Fruit fly (Drosophila melanogaster) whole organism, adult: ENCODE measurements around the gene Piezo.
A peak's percentile ranks its signal among the peaks of the same experiment; 100 is the strongest.

ENCODE experiments used
- CG11617 ChIP-seq: fragments of 200-800 bp; sonication (Bioruptor generic); optimal IDR thresholded peaks from 2 replicates; lab custom pipeline; 2017; ENCODE audit warnings: mild to moderate bottlenecking, missing biosample characterization, missing genetic modification reagents, missing genetic modification characterization
- CG12768 ChIP-seq: fragments of 200-800 bp; sonication (Bioruptor generic); optimal IDR thresholded peaks from 2 replicates; lab custom pipeline; 2017; ENCODE audit warnings: missing biosample characterization, missing genetic modification characterization, mild to moderate bottlenecking, moderate library complexity, missing genetic modification reagents
- CG14711 ChIP-seq: fragments of 200-800 bp; sonication (Bioruptor generic); optimal IDR thresholded peaks from 2 replicates; lab custom pipeline; 2018; ENCODE audit warnings: missing biosample characterization, mild to moderate bottlenecking, missing genetic modification characterization, moderate library complexity
- CG1620 ChIP-seq: fragments of 200-800 bp; sonication (Bioruptor generic); optimal IDR thresholded peaks from 2 replicates; lab custom pipeline; 2016; ENCODE audit warnings: missing biosample characterization, missing genetic modification characterization
- CG33017 ChIP-seq: fragments of 200-800 bp; sonication (Bioruptor generic); optimal IDR thresholded peaks from 2 replicates; lab custom pipeline; 2018; ENCODE audit warnings: missing biosample characterization, mild to moderate bottlenecking, missing genetic modification characterization, moderate library complexity
- CG5204 ChIP-seq: fragments of 200-800 bp; sonication (Bioruptor generic); optimal IDR thresholded peaks from 2 replicates; lab custom pipeline; 2016; ENCODE audit warnings: missing biosample characterization, missing genetic modification characterization
- CG7045 ChIP-seq: fragments of 200-800 bp; sonication (Bioruptor generic); optimal IDR thresholded peaks from 2 replicates; lab custom pipeline; 2017; ENCODE audit warnings: missing biosample characterization, mild to moderate bottlenecking, missing genetic modification characterization
- CG7101 ChIP-seq: fragments of 200-800 bp; sonication (Bioruptor generic); optimal IDR thresholded peaks from 2 replicates; lab custom pipeline; 2018; ENCODE audit warnings: missing biosample characterization, mild to moderate bottlenecking, missing genetic modification characterization, moderate library complexity
- Clk ChIP-seq: fragments of 200-800 bp; sonication (Bioruptor generic); optimal IDR thresholded peaks from 2 replicates; lab custom pipeline; 2017; ENCODE audit warnings: missing biosample characterization, missing genetic modification characterization
- Crg-1 ChIP-seq: fragments of 200-800 bp; sonication (Bioruptor generic); optimal IDR thresholded peaks from 2 replicates; lab custom pipeline; 2016; ENCODE audit warnings: missing biosample characterization, missing genetic modification characterization
- Hr96 ChIP-seq: fragments of 200-800 bp; sonication (Bioruptor generic); optimal IDR thresholded peaks from 2 replicates; lab custom pipeline; 2016; ENCODE audit warnings: missing biosample characterization, missing genetic modification characterization
- Mnt ChIP-seq: fragments of 200-800 bp; sonication (Bioruptor generic); optimal IDR thresholded peaks from 2 replicates; lab custom pipeline; 2016; ENCODE audit warnings: missing biosample characterization, mild to moderate bottlenecking, missing genetic modification characterization
- bab1 ChIP-seq: fragments of 200-800 bp; sonication (Bioruptor generic); optimal IDR thresholded peaks from 3 replicates; lab custom pipeline; 2019; ENCODE audit warnings: missing biosample characterization, mild to moderate bottlenecking, missing genetic modification characterization, moderate library complexity
- cic ChIP-seq: fragments of 200-800 bp; sonication (Bioruptor generic); optimal IDR thresholded peaks from 2 replicates; lab custom pipeline; 2017; ENCODE audit warnings: missing biosample characterization, mild to moderate bottlenecking, missing genetic modification characterization, moderate library complexity
- cnc ChIP-seq, 2 experiments: fragments of >200 bp; optimal IDR thresholded peaks; 2 replicates each; lab custom pipeline; 2017
- kay ChIP-seq: fragments of 200-800 bp; sonication (Bioruptor generic); peaks from one replicate; lab custom pipeline; 2016; ENCODE audit warnings: missing biosample characterization, missing genetic modification characterization, borderline replicate concordance
- ovo ChIP-seq: fragments of 200-800 bp; sonication (Bioruptor generic); optimal IDR thresholded peaks from 2 replicates; lab custom pipeline; 2016; ENCODE audit warnings: missing biosample characterization, missing genetic modification characterization
- pad ChIP-seq: fragments of 200-800 bp; sonication (Bioruptor generic); optimal IDR thresholded peaks from 3 replicates; lab custom pipeline; 2017; ENCODE audit warnings: missing biosample characterization, missing genetic modification characterization, mild to moderate bottlenecking, moderate library complexity, missing genetic modification reagents
- tj ChIP-seq: fragments of 200-800 bp; sonication (Bioruptor generic); optimal IDR thresholded peaks from 3 replicates; lab custom pipeline; 2017; ENCODE audit warnings: missing biosample characterization, mild to moderate bottlenecking, missing genetic modification characterization, moderate library complexity
- toe ChIP-seq: fragments of 200-800 bp; sonication (Bioruptor generic); optimal IDR thresholded peaks from 2 replicates; lab custom pipeline; 2016; ENCODE audit warnings: missing biosample characterization, missing genetic modification characterization

Piezo gene

DNA sequence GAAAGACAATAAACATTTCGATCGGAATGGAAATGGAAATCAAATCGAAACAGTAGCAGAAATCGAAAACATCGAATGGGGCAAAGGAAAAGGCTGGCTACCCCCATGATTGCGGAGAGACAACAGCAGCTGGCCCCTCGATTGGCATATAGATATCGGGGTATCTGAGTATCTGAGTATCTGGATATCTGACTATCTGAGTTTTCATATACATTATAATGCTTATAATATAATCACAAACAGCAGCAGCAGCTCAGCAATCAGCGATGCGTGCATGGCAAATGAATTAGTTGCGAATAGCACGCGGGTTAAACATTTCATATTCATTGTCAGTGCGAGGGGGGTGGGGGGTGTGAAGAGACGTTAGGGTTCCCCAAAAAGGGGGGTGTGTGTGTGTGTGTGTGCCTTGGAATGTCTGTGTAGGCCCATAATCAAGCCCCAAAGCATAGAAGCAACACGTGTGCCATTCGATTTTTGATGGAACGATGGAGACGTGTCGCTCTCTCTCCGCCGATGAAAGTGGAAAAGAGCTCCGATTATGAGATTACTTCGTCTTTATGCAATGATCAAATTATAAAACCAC, 7.8 kb downstream of the Piezo start:
- no peak for TF ChIP-seq ovo (GFP tag; lab: Kevin White, UChicago)
- no peak for TF ChIP-seq kay (GFP tag; lab: Kevin White, UChicago)
- no peak for TF ChIP-seq toe (GFP tag; lab: Kevin White, UChicago)
- TF ChIP-seq Hr96 (GFP tag; lab: Kevin White, UChicago): no peak
- TF ChIP-seq CG7045 (GFP tag; lab: Kevin White, UChicago): no peak
- no peak for TF ChIP-seq CG12768 (GFP tag; lab: Kevin White, UChicago)
- no peak for TF ChIP-seq CG7101
- TF ChIP-seq CG14711 (tag; lab: Kevin White, UChicago): no peak
- TF ChIP-seq CG33017 (tag; lab: Kevin White, UChicago): no peak
- no peak for TF ChIP-seq Crg-1

- TF ChIP-seq cnc (optimal IDR thresholded peaks at IDR 0.05; lab: Kevin White, UChicago): no peak
- TF ChIP-seq kay (GFP tag; lab: Kevin White, UChicago): peak; percentile 30
- TF ChIP-seq Crg-1: no peak
- TF ChIP-seq CG1620 (GFP tag; lab: Kevin White, UChicago): no peak
- TF ChIP-seq tj (GFP tag; lab: Kevin White, UChicago): no peak
- peak; percentile 6 for TF ChIP-seq cic
- no peak for TF ChIP-seq CG33017 (tag; lab: Kevin White, UChicago)
- TF ChIP-seq pad (GFP tag; lab: Kevin White, UChicago): no peak
- TF ChIP-seq Mnt (GFP tag; lab: Kevin White, UChicago): no peak
- TF ChIP-seq Hr96 (GFP tag; lab: Kevin White, UChicago): no peak
- TF ChIP-seq CG12768 (GFP tag; lab: Kevin White, UChicago): peak; percentile 37
Observed at dm6 chr2L:8171544-8171943, 8.7 kb downstream of the Piezo start.

DNA sequence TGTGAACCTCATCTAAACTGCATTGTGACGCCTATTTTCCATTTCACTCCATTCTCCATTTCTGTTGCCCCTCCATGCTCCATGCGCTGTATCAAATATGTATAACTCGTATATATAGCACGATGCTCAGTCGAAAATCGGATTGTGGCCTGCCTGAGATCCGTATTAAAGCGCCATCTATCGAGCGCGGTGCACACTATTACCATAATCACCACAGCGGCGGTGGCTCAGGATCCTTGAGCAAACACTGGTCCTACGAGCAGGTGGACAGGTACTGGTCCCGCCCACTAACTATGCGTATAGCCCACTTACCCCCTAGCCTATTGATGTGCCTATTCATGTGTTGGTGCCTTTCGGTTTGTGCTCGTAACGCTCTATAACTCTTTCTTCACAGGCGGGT, 22.1 kb downstream of the Piezo start:
- TF ChIP-seq Crg-1 (no peak), CG7101 (no peak)

DNA sequence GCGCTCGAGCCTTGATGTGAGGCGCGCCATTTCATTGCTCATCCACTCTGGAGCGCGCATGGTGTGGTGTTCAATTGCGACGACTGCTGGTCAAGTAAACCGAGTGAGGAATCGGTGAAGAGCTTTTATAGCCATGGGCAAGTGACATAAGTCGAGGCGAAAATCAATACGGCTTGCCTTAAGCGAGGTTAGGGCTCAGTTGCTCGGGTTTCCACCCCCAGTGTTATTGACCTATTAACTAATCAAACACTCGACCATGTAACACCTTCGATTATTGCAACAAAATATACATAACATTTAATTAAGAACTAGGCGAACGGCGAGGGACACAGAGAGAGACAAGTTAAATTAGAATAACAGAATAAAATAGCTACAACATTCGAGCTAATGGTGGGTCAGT, 27.8 kb downstream of the Piezo start, which contains the start of gene CG34134:
Gene CG34134 (minus strand): TSS at position 101 of the 400 bp plus-strand sequence.
- TF ChIP-seq bab1 (GFP tag; lab: Kevin White, UChicago) (no peak), CG11617 (GFP tag; lab: Kevin White, UChicago) (no peak), toe (GFP tag; lab: Kevin White, UChicago) (no peak), cnc (optimal IDR thresholded peaks at IDR 0.05; lab: Kevin White, UChicago) (no peak), CG5204 (GFP tag; lab: Kevin White, UChicago) (no peak), tj (GFP tag; lab: Kevin White, UChicago) (no peak), CG12768 (GFP tag; lab: Kevin White, UChicago) (no peak), CG7101 (no peak), pad (GFP tag; lab: Kevin White, UChicago) (no peak), ovo (GFP tag; lab: Kevin White, UChicago) (no peak), Hr96 (GFP tag; lab: Kevin White, UChicago) (no peak)

dm6 chr2L:8195722-8196323, 33.0 kb downstream of the Piezo start:
- TF ChIP-seq CG33017 (tag; lab: Kevin White, UChicago) (no peak), tj (GFP tag; lab: Kevin White, UChicago) (no peak), CG5204 (GFP tag; lab: Kevin White, UChicago) (no peak), cnc (optimal IDR thresholded peaks at IDR 0.05; lab: Kevin White, UChicago) (no peak), Clk (GFP tag; lab: Kevin White, UChicago) (no peak), cic (no peak), CG14711 (tag; lab: Kevin White, UChicago) (no peak), CG12768 (GFP tag; lab: Kevin White, UChicago) (no peak), pad (GFP tag; lab: Kevin White, UChicago) (no peak)

DNA sequence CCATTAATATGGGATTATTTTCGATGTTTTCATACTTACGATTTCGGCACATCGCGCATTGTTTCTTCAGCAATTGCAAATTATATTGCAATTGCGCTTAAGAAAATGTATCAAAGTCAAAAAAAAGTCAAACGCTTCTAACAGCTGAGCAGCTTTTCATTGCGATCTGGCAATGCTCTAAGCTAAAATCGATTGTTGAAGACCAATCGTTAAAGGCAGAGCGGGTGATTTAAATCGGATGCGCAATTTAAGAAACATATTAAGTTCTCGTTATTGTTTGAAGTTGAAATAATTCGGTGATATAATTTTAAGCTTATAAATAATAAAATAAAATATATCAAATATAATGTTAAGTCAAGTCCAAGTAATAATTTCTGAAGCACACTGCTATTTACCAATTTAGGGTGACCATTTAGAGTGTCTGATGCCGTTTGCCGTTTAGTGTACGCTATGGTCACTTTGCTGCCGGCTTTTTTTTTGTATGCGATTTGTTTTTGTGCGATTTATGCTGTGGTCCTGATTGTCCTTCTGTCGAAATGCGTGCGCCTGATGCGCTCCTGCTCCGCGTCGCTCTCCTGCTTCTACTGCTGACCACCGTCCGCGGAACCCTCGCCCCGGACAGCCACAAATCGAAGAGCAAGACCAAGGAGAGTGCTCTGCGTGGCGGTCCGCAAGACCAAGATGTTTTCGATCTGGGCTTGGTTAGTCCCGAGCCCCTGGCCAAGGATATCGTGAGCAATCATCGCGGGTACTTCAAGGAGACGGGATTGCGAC, 34.1 kb downstream of the Piezo start, which contains the start of the genes CG8475 and CG8460:
Gene CG8475 (minus strand): TSS at position 162 of the 774 bp plus-strand sequence.
Gene CG8460 (plus strand): TSS at position 437 of the 774 bp plus-strand sequence.
- TF ChIP-seq CG33017 (tag; lab: Kevin White, UChicago) (no peak), Crg-1 (peak; percentile 37)

dm6 chr2L:8198757-8199156, 35.9 kb downstream of the Piezo start, which contains the start of gene PGAP5:
Gene PGAP5 (plus strand): TSS chr2L:8198882.
- peak; percentile 51 for TF ChIP-seq pad (GFP tag; lab: Kevin White, UChicago)
- peak; percentile 60 for TF ChIP-seq CG7101
- TF ChIP-seq tj (GFP tag; lab: Kevin White, UChicago): no peak
- peak; percentile 21 for TF ChIP-seq bab1 (GFP tag; lab: Kevin White, UChicago)
- TF ChIP-seq CG5204 (GFP tag; lab: Kevin White, UChicago): no peak
- no peak for TF ChIP-seq CG11617 (GFP tag; lab: Kevin White, UChicago)
- TF ChIP-seq Clk (GFP tag; lab: Kevin White, UChicago): no peak
- peak; percentile 33 for TF ChIP-seq Mnt (GFP tag; lab: Kevin White, UChicago)
- no peak for TF ChIP-seq CG7045 (GFP tag; lab: Kevin White, UChicago)
- TF ChIP-seq cic: peak; percentile 50
- no peak for TF ChIP-seq CG12768 (GFP tag; lab: Kevin White, UChicago)
- no peak for TF ChIP-seq toe (GFP tag; lab: Kevin White, UChicago)
- peak; percentile 59 for TF ChIP-seq Crg-1
- no peak for TF ChIP-seq ovo (GFP tag; lab: Kevin White, UChicago)
- no peak for TF ChIP-seq CG14711 (tag; lab: Kevin White, UChicago)
- TF ChIP-seq CG1620 (GFP tag; lab: Kevin White, UChicago): peak; percentile 61
- TF ChIP-seq CG33017 (tag; lab: Kevin White, UChicago): peak; percentile 5
- TF ChIP-seq Hr96 (GFP tag; lab: Kevin White, UChicago): no peak
- no peak for TF ChIP-seq kay (GFP tag; lab: Kevin White, UChicago)
- TF ChIP-seq cnc (optimal IDR thresholded peaks at IDR 0.05; lab: Kevin White, UChicago): no peak
